Fruit fly (Drosophila melanogaster) whole organism, embryonic: Measurements from ENCODE around the gene Nxf3.

ENCODE experiments used
- BEAF-32 ChIP-seq: fragments of 200-800 bp; sonication (Bioruptor generic); optimal IDR thresholded peaks from 3 replicates; lab custom pipeline; 2017; ENCODE audit warnings: missing biosample characterization, missing genetic modification characterization, mild to moderate bottlenecking, moderate library complexity, missing genetic modification reagents
- Bdp1 ChIP-seq: fragments of 200-800 bp; sonication (Bioruptor generic); optimal IDR thresholded peaks from 3 replicates; lab custom pipeline; 2016; ENCODE audit warnings: missing biosample characterization, missing genetic modification characterization
- Bteb2 ChIP-seq: fragments of 200-800 bp; sonication (Bioruptor generic); optimal IDR thresholded peaks from 2 replicates; lab custom pipeline; 2016; ENCODE audit warnings: missing biosample characterization, missing genetic modification characterization
- CG10366 ChIP-seq: fragments of 200-800 bp; sonication (Bioruptor generic); IDR thresholded peaks from 2 replicates; pipeline ENCODE4 v1.3.6; 2022; ENCODE audit warnings: missing biosample characterization, missing genetic modification characterization
- CG11695 ChIP-seq: fragments of 200-800 bp; sonication (Bioruptor generic); IDR thresholded peaks from 3 replicates; pipeline ENCODE4 v1.3.6; 2022; ENCODE audit warnings: missing biosample characterization, missing genetic modification characterization
- CG14710 ChIP-seq: fragments of 200-800 bp; sonication (Bioruptor generic); optimal IDR thresholded peaks from 3 replicates; lab custom pipeline; 2019; ENCODE audit warnings: missing biosample characterization, mild to moderate bottlenecking, missing genetic modification characterization, moderate library complexity
- CG1603 ChIP-seq: fragments of 200-800 bp; sonication (Bioruptor generic); optimal IDR thresholded peaks from 2 replicates; lab custom pipeline; 2019; ENCODE audit warnings: missing biosample characterization, mild to moderate bottlenecking, missing genetic modification characterization, moderate library complexity
- CG17385 ChIP-seq: fragments of 200-800 bp; sonication (Bioruptor generic); optimal IDR thresholded peaks from 3 replicates; lab custom pipeline; 2018; ENCODE audit warnings: missing biosample characterization, mild to moderate bottlenecking, missing genetic modification characterization
- CG5953 ChIP-seq: fragments of 200-800 bp; sonication (Bioruptor generic); IDR thresholded peaks from 2 replicates; pipeline ENCODE4 v1.3.6; 2022; ENCODE audit warnings: missing biosample characterization, missing genetic modification characterization
- CG6683 ChIP-seq: fragments of 200-800 bp; sonication (Bioruptor generic); optimal IDR thresholded peaks from 2 replicates; lab custom pipeline; 2017; ENCODE audit warnings: missing biosample characterization, mild to moderate bottlenecking, missing genetic modification characterization, missing genetic modification reagents
- CG6791 ChIP-seq: fragments of 200-800 bp; sonication (Bioruptor generic); IDR thresholded peaks from 3 replicates; pipeline ENCODE4 v1.3.6; 2022; ENCODE audit warnings: missing biosample characterization, missing genetic modification characterization; ENCODE audit not compliant: partially characterized antibody
- CG8944 ChIP-seq: fragments of 200-800 bp; sonication (Bioruptor generic); optimal IDR thresholded peaks from 3 replicates; lab custom pipeline; 2016; ENCODE audit warnings: missing biosample characterization, missing genetic modification characterization
- D19A ChIP-seq: fragments of 200-800 bp; optimal IDR thresholded peaks from 3 replicates; lab custom pipeline; 2019; ENCODE audit warnings: missing biosample characterization, mild to moderate bottlenecking, missing genetic modification characterization, moderate library complexity
- Dip3 ChIP-seq: fragments of 200-800 bp; sonication (Bioruptor generic); optimal IDR thresholded peaks from 3 replicates; lab custom pipeline; 2016; ENCODE audit warnings: missing biosample characterization, missing genetic modification characterization
- Doc3 ChIP-seq: fragments of 200-800 bp; sonication (Bioruptor generic); IDR thresholded peaks from 3 replicates; pipeline ENCODE4 v1.3.6; 2022; ENCODE audit warnings: missing biosample characterization, missing genetic modification characterization; ENCODE audit not compliant: partially characterized antibody
- E2f2 ChIP-seq: fragments of 200-800 bp; sonication (Bioruptor generic); IDR thresholded peaks from 2 replicates; pipeline ENCODE4 v1.3.6; 2022; ENCODE audit warnings: missing biosample characterization, missing genetic modification characterization
- H2.0 ChIP-seq: fragments of 200-800 bp; sonication (Bioruptor generic); IDR thresholded peaks from 2 replicates; pipeline ENCODE4 v1.3.6; 2022; ENCODE audit warnings: missing biosample characterization, missing genetic modification characterization
- MBD-R2 ChIP-seq: fragments of 200-800 bp; sonication (Bioruptor generic); IDR thresholded peaks from 2 replicates; pipeline ENCODE4 v1.3.6; 2022; ENCODE audit warnings: missing biosample characterization, missing genetic modification characterization
- Med ChIP-seq: fragments of 200-800 bp; sonication (Bioruptor generic); peaks from one replicate; lab custom pipeline; 2016; ENCODE audit warnings: missing biosample characterization, missing genetic modification characterization, mild to moderate bottlenecking, inconsistent platforms, moderate library complexity
- NfI ChIP-seq: fragments of 200-800 bp; sonication (Bioruptor generic); optimal IDR thresholded peaks from 3 replicates; lab custom pipeline; 2018; ENCODE audit warnings: missing biosample characterization, mild to moderate bottlenecking, missing genetic modification characterization, moderate library complexity
- Pdp1 ChIP-seq, 2 experiments: fragments of 200-800 bp; sonication (Bioruptor generic); optimal IDR thresholded peaks; 3 replicates each; lab custom pipeline; 2016; ENCODE audit warnings: missing biosample characterization in 2 of 2, missing genetic modification characterization in 2 of 2, mild to moderate bottlenecking in 1 of 2, moderate library complexity in 1 of 2
- Ptx1 ChIP-seq: fragments of 200-800 bp; sonication (Bioruptor generic); IDR thresholded peaks from 2 replicates; pipeline ENCODE4 v1.3.6; 2022; ENCODE audit warnings: missing biosample characterization, missing genetic modification characterization
- Stat92E ChIP-seq, 3 experiments: fragments of >200 bp in 2 of 3; fragments of 200-800 bp in 1 of 3; sonication (Bioruptor generic) in 1 of 3; optimal IDR thresholded peaks; 2 replicates each; lab custom pipeline; 2017 to 2019; ENCODE audit warnings: missing biosample characterization in 3 of 3, missing genetic modification characterization in 3 of 3, mild to moderate bottlenecking in 1 of 3, moderate library complexity in 1 of 3
- bbx ChIP-seq: fragments of 200-800 bp; sonication (Bioruptor generic); IDR thresholded peaks from 2 replicates; pipeline ENCODE4 v1.3.6; 2022; ENCODE audit warnings: missing biosample characterization, missing genetic modification characterization; ENCODE audit not compliant: partially characterized antibody
- btn ChIP-seq: fragments of 200-800 bp; sonication (Bioruptor generic); optimal IDR thresholded peaks from 2 replicates; lab custom pipeline; 2016; ENCODE audit warnings: missing biosample characterization, missing genetic modification characterization
- caup ChIP-seq: fragments of 200-800 bp; sonication (Bioruptor generic); optimal IDR thresholded peaks from 3 replicates; lab custom pipeline; 2017; ENCODE audit warnings: missing biosample characterization, mild to moderate bottlenecking, missing genetic modification characterization, moderate library complexity; ENCODE audit not compliant: severe bottlenecking
- cg ChIP-seq: fragments of 200-800 bp; sonication (Bioruptor generic); optimal IDR thresholded peaks from 3 replicates; lab custom pipeline; 2019; ENCODE audit warnings: missing biosample characterization, mild to moderate bottlenecking, missing genetic modification characterization, moderate library complexity
- chinmo ChIP-seq: fragments of 200-800 bp; sonication (Bioruptor generic); IDR thresholded peaks from 4 replicates; pipeline ENCODE4 v1.3.6; 2022; ENCODE audit warnings: missing biosample characterization, missing genetic modification characterization; ENCODE audit not compliant: partially characterized antibody
- ci ChIP-seq: fragments of 200-800 bp; sonication (Bioruptor generic); IDR thresholded peaks from 3 replicates; pipeline ENCODE4 v1.3.6; 2022; ENCODE audit warnings: missing biosample characterization, missing genetic modification characterization
- danr ChIP-seq: fragments of 200-800 bp; sonication (Bioruptor generic); IDR thresholded peaks from 2 replicates; pipeline ENCODE4 v1.3.6; 2022; ENCODE audit warnings: missing biosample characterization, missing genetic modification characterization
- gt ChIP-seq: fragments of 200-800 bp; sonication (Bioruptor generic); IDR thresholded peaks from 2 replicates; pipeline ENCODE4 v1.3.6; 2022; ENCODE audit warnings: missing biosample characterization, missing genetic modification characterization
- hbn ChIP-seq: fragments of 200-800 bp; sonication (Bioruptor generic); IDR thresholded peaks from 2 replicates; pipeline ENCODE4 v1.3.6; 2022; ENCODE audit warnings: missing biosample characterization, missing genetic modification characterization; ENCODE audit not compliant: partially characterized antibody
- hth ChIP-seq: fragments of >200 bp; optimal IDR thresholded peaks from 2 replicates; lab custom pipeline; 2017; ENCODE audit warnings: inconsistent platforms
- insv ChIP-seq, 2 experiments: fragments of 200-800 bp; sonication (Bioruptor generic); optimal IDR thresholded peaks; 3 replicates each; lab custom pipeline; 2016 to 2018; ENCODE audit warnings: missing biosample characterization in 2 of 2, missing genetic modification characterization in 2 of 2
- knrl ChIP-seq: fragments of 200-800 bp; sonication (Bioruptor generic); IDR thresholded peaks from 3 replicates; pipeline ENCODE4 v1.3.6; 2022; ENCODE audit warnings: missing biosample characterization, missing genetic modification characterization; ENCODE audit not compliant: partially characterized antibody
- mld ChIP-seq: fragments of 200-800 bp; sonication (Bioruptor generic); IDR thresholded peaks from 3 replicates; pipeline ENCODE4 v1.3.6; 2022; ENCODE audit warnings: missing biosample characterization, missing genetic modification characterization; ENCODE audit not compliant: partially characterized antibody
- psq ChIP-seq: fragments of 200-800 bp; sonication (Bioruptor generic); optimal IDR thresholded peaks from 2 replicates; lab custom pipeline; 2017; ENCODE audit warnings: missing biosample characterization, missing genetic modification characterization
- rib ChIP-seq: fragments of 200-800 bp; sonication (Bioruptor generic); IDR thresholded peaks from 2 replicates; pipeline ENCODE4 v1.3.6; 2022; ENCODE audit warnings: missing biosample characterization, missing genetic modification characterization
- row ChIP-seq: fragments of 200-800 bp; sonication (Bioruptor generic); IDR thresholded peaks from 3 replicates; pipeline ENCODE4 v1.3.6; 2022; ENCODE audit warnings: missing biosample characterization, missing genetic modification characterization
- salm ChIP-seq: fragments of 200-800 bp; sonication (Bioruptor generic); optimal IDR thresholded peaks from 2 replicates; lab custom pipeline; 2018; ENCODE audit warnings: missing biosample characterization, mild to moderate bottlenecking, missing genetic modification characterization
- scrt ChIP-seq: fragments of 200-800 bp; sonication (Bioruptor generic); optimal IDR thresholded peaks from 2 replicates; lab custom pipeline; 2018; ENCODE audit warnings: missing biosample characterization, mild to moderate bottlenecking, missing genetic modification characterization, moderate library complexity
- tll ChIP-seq, 2 experiments: fragments of 200-800 bp in 1 of 2; fragments of >200 bp in 1 of 2; sonication (Bioruptor generic) in 1 of 2; optimal IDR thresholded peaks; 2 replicates each; lab custom pipeline; 2017 to 2019; ENCODE audit warnings: missing biosample characterization in 2 of 2, missing genetic modification characterization in 2 of 2, mild to moderate bottlenecking in 1 of 2, moderate library complexity in 1 of 2
- trh ChIP-seq: fragments of 200-800 bp; sonication (Bioruptor generic); optimal IDR thresholded peaks from 2 replicates; lab custom pipeline; 2016; ENCODE audit warnings: missing biosample characterization, missing genetic modification characterization
- unc-4 ChIP-seq: fragments of 200-800 bp; sonication (Bioruptor generic); IDR thresholded peaks from 2 replicates; pipeline ENCODE4 v1.3.6; 2022; ENCODE audit warnings: missing biosample characterization, missing genetic modification characterization; ENCODE audit not compliant: partially characterized antibody
- unpg ChIP-seq: fragments of 200-800 bp; sonication (Bioruptor generic); optimal IDR thresholded peaks from 3 replicates; lab custom pipeline; 2018; ENCODE audit warnings: missing biosample characterization, mild to moderate bottlenecking, missing genetic modification characterization, moderate library complexity
- zfh1 ChIP-seq: fragments of 200-800 bp; sonication (Bioruptor generic); IDR thresholded peaks from 3 replicates; pipeline ENCODE4 v1.3.6; 2022; ENCODE audit warnings: missing biosample characterization, missing genetic modification characterization

Nxf3 gene

DNA sequence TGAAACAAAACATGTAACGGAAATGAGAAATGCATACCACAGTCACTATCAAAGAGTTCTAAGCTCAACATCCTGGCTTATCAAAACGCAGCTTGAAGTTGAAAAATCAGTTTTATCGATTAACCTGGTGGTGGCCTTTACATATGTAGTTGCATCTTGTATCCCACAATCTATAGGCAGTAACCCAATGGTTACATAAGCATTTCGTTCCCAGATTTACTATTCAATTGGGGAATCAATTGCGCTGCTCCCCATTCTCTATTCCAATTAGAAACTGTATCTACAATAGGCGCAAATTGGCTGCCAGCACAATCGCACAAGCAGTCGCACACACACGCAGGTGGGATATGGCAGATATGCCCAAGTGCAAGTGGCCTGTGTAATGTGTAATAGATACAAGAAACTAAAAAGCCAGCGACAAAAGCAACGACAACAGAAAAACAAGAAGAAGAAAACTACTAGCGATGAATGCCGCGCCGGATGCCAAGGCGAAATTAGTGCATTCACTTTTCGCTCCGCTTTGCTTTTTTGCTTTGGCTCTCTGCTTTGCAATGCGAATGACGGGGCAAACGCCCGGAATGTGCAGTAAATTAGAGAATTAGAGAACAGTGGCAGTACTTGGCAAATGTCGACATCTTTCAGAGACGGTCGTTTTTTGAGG, 40.8 kb downstream of the Nxf3 start:
- peak in 1 of 2 experiments; percentile 91 for TF ChIP-seq Pdp1 (GFP tag; optimal IDR thresholded peaks at IDR 0.05; lab: Kevin White, UChicago)
- TF ChIP-seq psq: peak; percentile 25
- peak in 1 of 2 experiments; percentile 0 for TF ChIP-seq insv (GFP tag; optimal IDR thresholded peaks at IDR 0.05; lab: Kevin White, UChicago)
- TF ChIP-seq Med: peak; percentile 32
- TF ChIP-seq bbx: 0 out of 2 replicates have a peak, but pooled peaks have one; percentile 8
- peak; percentile 57 for TF ChIP-seq CG17385 (GFP tag; lab: Kevin White, UChicago)
- TF ChIP-seq cg (GFP tag; lab: Kevin White, UChicago): no peak
- no peak for TF ChIP-seq Stat92E (GFP tag; optimal IDR thresholded peaks at IDR 0.05; lab: Kevin White, UChicago)
- 0 out of 3 replicates have a peak, but pooled peaks have one; percentile 19 for TF ChIP-seq zfh1 (GFP tag; lab: Robert Waterston, UW)
- TF ChIP-seq, all 482 proteins: peak for 7

- TF ChIP-seq CG6683 (no peak), BEAF-32 (GFP tag; lab: Kevin White, UChicago) (peak; percentile 23), unpg (GFP tag; lab: Kevin White, UChicago) (no peak), knrl (GFP tag; lab: Robert Waterston, UW) (no peak), CG10366 (GFP tag; lab: Robert Waterston, UW) (peak; percentile 17; the same call in 1 of the 2 replicates), Dip3 (GFP tag; lab: Kevin White, UChicago) (no peak), H2.0 (GFP tag; lab: Robert Waterston, UW) (no peak), danr (no peak), Bdp1 (GFP tag; lab: Kevin White, UChicago) (no peak), chinmo (GFP tag; lab: Robert Waterston, UW) (peak; percentile 88; the same call in 2 of the 4 replicates), tll (GFP tag; optimal IDR thresholded peaks at IDR 0.05; lab: Kevin White, UChicago) (no peak), Doc3 (no peak), Med (peak; percentile 72), scrt (GFP tag; lab: Kevin White, UChicago) (no peak), Ptx1 (GFP tag; lab: Robert Waterston, UW) (no peak), hbn (GFP tag; lab: Robert Waterston, UW) (no peak), CG5953 (GFP tag; lab: Robert Waterston, UW) (no peak), caup (GFP tag; lab: Kevin White, UChicago) (no peak), btn (GFP tag; lab: Kevin White, UChicago) (no peak), CG8944 (GFP tag; lab: Kevin White, UChicago) (peak; percentile 14), E2f2 (peak; percentile 31; the same call in 1 of the 2 replicates), salm (no peak), MBD-R2 (GFP tag; lab: Robert Waterston, UW) (no peak), unc-4 (GFP tag; lab: Robert Waterston, UW) (peak; percentile 25; the same call in 1 of the 2 replicates), cg (GFP tag; lab: Kevin White, UChicago) (peak; percentile 61), rib (GFP tag; lab: Robert Waterston, UW) (no peak), mld (GFP tag; lab: Robert Waterston, UW) (no peak), D19A (no peak), ci (GFP tag; lab: Robert Waterston, UW) (peak; percentile 51; the same call in 1 of the 3 replicates), CG6791 (GFP tag; lab: Robert Waterston, UW) (no peak), row (peak; percentile 67), trh (GFP tag; lab: Kevin White, UChicago) (no peak), CG11695 (GFP tag; lab: Robert Waterston, UW) (peak; percentile 39; the same call in 1 of the 3 replicates), hth (lab: Kevin White, UChicago) (no peak), CG14710 (tag; lab: Kevin White, UChicago) (peak; percentile 7), CG1603 (tag; lab: Kevin White, UChicago) (no peak), NfI (GFP tag; lab: Kevin White, UChicago) (no peak), Bteb2 (GFP tag; lab: Kevin White, UChicago) (no peak), gt (no peak)
Observed at dm6 chr3L:14006704-14007126, 41.7 kb downstream of the Nxf3 start.
